Fruit fly (Drosophila melanogaster): ENCODE measurements around the gene t-cup.

Gene t-cup

DNA sequence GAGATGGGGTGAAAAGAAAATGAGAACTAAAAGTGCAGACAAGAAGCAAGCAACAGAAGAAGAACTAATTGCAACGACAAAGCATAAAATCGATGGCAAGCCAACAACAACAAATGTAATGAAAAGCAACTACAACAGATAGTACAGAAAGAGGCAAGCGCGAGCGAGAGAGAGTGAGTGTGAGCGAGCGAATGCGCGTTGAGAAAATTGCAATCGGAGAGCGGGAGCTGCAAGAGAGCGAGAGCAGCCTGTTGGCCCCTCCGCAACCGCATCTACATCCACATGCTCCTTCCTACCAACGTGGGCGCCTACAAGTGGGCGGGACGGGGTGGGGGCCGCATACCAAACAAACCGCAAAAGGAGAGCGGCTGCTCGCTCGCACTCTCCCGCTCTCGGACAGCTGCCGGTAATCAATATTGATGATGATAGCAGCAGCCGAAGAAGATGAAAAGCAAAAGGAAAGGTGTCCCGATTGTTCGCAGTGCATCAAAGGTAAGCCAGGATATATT, 46.0 kb upstream of the t-cup start (continued):
- TF ChIP-seq CG2116 (GFP tag; optimal IDR thresholded peaks at IDR 0.05) (no peak), Stat92E (GFP tag; optimal IDR thresholded peaks at IDR 0.05) (no peak), corto (GFP tag; optimal IDR thresholded peaks at IDR 0.05) (peak; percentile 17), CG4328 (GFP tag; optimal IDR thresholded peaks at IDR 0.05) (no peak), CG15479 (GFP tag; optimal IDR thresholded peaks at IDR 0.05) (peak; percentile 8), CG6813 (GFP tag; optimal IDR thresholded peaks at IDR 0.05) (no peak), Opbp (GFP tag; IDR thresholded peaks at IDR 0.05; ENCODE audit: partially characterized antibody) (no peak), Deaf1 (tag; optimal IDR thresholded peaks at IDR 0.05) (peak; percentile 17), BtbVII (GFP tag; optimal IDR thresholded peaks at IDR 0.05) (no peak), Dip2 (GFP tag; IDR thresholded peaks at IDR 0.05) (no peak), zf30C (GFP tag; optimal IDR thresholded peaks at IDR 0.05) (peak; percentile 63), Doc3 (GFP tag; IDR thresholded peaks at IDR 0.05; ENCODE audit: partially characterized antibody) (peak; percentile 56; the same call in 1 of the 3 replicates), danr (GFP tag; IDR thresholded peaks at IDR 0.05) (no peak), yki (optimal IDR thresholded peaks at IDR 0.05) (peak; percentile 82), CG12659 (GFP tag; optimal IDR thresholded peaks at IDR 0.05) (no peak), CG33213 (GFP tag; optimal IDR thresholded peaks at IDR 0.05) (no peak), Trl (optimal IDR thresholded peaks at IDR 0.05) (peak; percentile 89 to 92), Trl (GFP tag; optimal IDR thresholded peaks at IDR 0.05) (no peak), da (GFP tag; optimal IDR thresholded peaks at IDR 0.05) (no peak), Sry-δ (GFP tag; optimal IDR thresholded peaks at IDR 0.05) (no peak), dmrt11E (tag; optimal IDR thresholded peaks at IDR 0.05) (no peak), kah (GFP tag; optimal IDR thresholded peaks at IDR 0.05) (peak; percentile 10), hbn (GFP tag; IDR thresholded peaks at IDR 0.05; ENCODE audit: partially characterized antibody) (peak; percentile 48; the same call in 1 of the 2 replicates), Usf (GFP tag; optimal IDR thresholded peaks at IDR 0.05) (no peak), dimm (GFP tag; IDR thresholded peaks at IDR 0.05) (no peak), chm (GFP tag; IDR thresholded peaks at IDR 0.05) (peak; percentile 47; the same call in 1 of the 2 replicates), lbe (GFP tag; optimal IDR thresholded peaks at IDR 0.05) (peak; percentile 15), CG7928 (GFP tag; optimal IDR thresholded peaks at IDR 0.05) (no peak), nom (GFP tag; optimal IDR thresholded peaks at IDR 0.05) (peak; percentile 90), ERR (GFP tag; optimal IDR thresholded peaks at IDR 0.05) (no peak), CG11247 (GFP tag; IDR thresholded peaks at IDR 0.05) (no peak), ase (GFP tag; IDR thresholded peaks at IDR 0.05) (no peak), CG34224 (GFP tag; IDR thresholded peaks at IDR 0.05; ENCODE audit: partially characterized antibody) (peak; percentile 66), sqz (GFP tag; optimal IDR thresholded peaks at IDR 0.05) (no peak), disco-r (GFP tag; optimal IDR thresholded peaks at IDR 0.05) (no peak), chn (GFP tag; optimal IDR thresholded peaks at IDR 0.05) (no peak), CG17359 (tag; optimal IDR thresholded peaks at IDR 0.05) (no peak), Sox102F (GFP tag; optimal IDR thresholded peaks at IDR 0.05) (no peak)

DNA sequence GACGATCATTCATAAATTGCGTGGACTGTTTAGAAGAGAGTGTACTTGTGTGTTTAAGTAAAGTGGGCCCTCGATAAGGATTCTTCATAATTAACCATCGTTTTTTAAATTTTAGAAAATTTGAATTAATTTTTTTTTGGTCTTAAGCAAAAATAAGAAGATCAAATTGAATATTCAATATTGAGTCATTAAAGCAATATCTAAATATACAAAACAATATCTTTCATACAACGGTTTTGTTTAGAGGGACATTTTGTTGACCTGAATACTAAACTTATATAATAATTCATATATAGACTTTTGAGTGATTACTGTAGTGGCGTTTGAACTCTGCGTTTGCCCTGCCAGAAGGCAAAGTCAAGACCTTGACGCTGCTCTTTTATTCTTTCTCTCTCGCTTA, 44.9 kb upstream of the t-cup start:
- TF ChIP-seq gcm2 (GFP tag; optimal IDR thresholded peaks at IDR 0.05) = no peak
- TF ChIP-seq Lhr (GFP tag; optimal IDR thresholded peaks at IDR 0.05) = no peak
- TF ChIP-seq CG3407 (GFP tag; optimal IDR thresholded peaks at IDR 0.05) = no peak
- TF ChIP-seq CG14014 (GFP tag; IDR thresholded peaks at IDR 0.05) = no peak; the same call in 1 of the 2 replicates
- TF ChIP-seq nerfin-2 (GFP tag; IDR thresholded peaks at IDR 0.05; ENCODE audit: partially characterized antibody) = no peak
- TF ChIP-seq CG2129 (GFP tag; IDR thresholded peaks at IDR 0.05; ENCODE audit: partially characterized antibody) = no peak
- TF ChIP-seq CG10366 (GFP tag; IDR thresholded peaks at IDR 0.05) = no peak
- TF ChIP-seq Dll (GFP tag; IDR thresholded peaks at IDR 0.05; ENCODE audit: partially characterized antibody) = no peak
- TF ChIP-seq Usf (GFP tag; optimal IDR thresholded peaks at IDR 0.05) = no peak
- peak; percentile 17; the same call in 1 of the 2 replicates for TF ChIP-seq sisA (GFP tag; IDR thresholded peaks at IDR 0.05)
- no peak for TF ChIP-seq gsb (GFP tag; IDR thresholded peaks at IDR 0.05)
- no peak for TF ChIP-seq gcm (GFP tag; optimal IDR thresholded peaks at IDR 0.05)
- no peak for TF ChIP-seq CG4282 (GFP tag; optimal IDR thresholded peaks at IDR 0.05)
- TF ChIP-seq Meics (GFP tag; optimal IDR thresholded peaks at IDR 0.05) = peak; percentile 80
- TF ChIP-seq so (GFP tag; IDR thresholded peaks at IDR 0.05) = no peak
- no peak for TF ChIP-seq grn (GFP tag; optimal IDR thresholded peaks at IDR 0.05)
